Worm (Caenorhabditis elegans) whole organism, young adult: ENCODE results near the gene C52B11.5.

Source experiments
- hlh-12 ChIP-seq: sonication (generic microtip); optimal IDR thresholded peaks from 2 replicates; lab custom pipeline; 2016; ENCODE audit warnings: missing genetic modification characterization, missing compliant biosample characterization
- let-526 ChIP-seq: fragments of 200-800 bp; sonication (Bioruptor generic); IDR thresholded peaks from 2 replicates; pipeline ENCODE4 v1.3.6; 2022; ENCODE audit warnings: missing genetic modification reagents, missing genetic modification characterization, missing compliant biosample characterization

DNA sequence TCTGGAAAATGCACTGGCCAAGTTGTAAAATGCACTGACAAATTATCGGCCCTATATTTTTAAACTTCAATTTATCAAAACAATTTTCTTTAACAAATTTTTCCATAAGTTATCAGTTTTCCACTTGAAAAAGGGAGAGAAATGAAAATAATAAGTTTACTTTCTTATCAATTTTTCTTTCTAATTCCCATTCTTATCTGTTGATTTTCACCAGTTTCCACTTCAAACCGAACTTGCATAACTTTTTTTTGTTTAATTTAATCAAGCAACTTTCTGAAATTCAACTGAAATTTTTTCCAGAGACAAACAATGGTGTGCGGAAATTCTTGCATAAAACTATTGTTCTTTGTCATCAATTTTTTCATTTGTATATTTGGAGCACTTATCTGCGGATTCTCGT lies 26.9 kb upstream of the C52B11.5 start, which contains the start of gene tsp-9:
- no peak for TF ChIP-seq hlh-12 (tag; lab: Kevin White, UChicago)
- no peak for TF ChIP-seq let-526
